Worm (Caenorhabditis elegans): Measurements from ENCODE around the gene R144.12.

- TF ChIP-seq sea-2 (GFP tag; IDR thresholded peaks at IDR 0.05) (no peak), ceh-40 (GFP tag; IDR thresholded peaks at IDR 0.05) (no peak), F57C9.4 (tag; optimal IDR thresholded peaks at IDR 0.05) (no peak), zfh-2 (GFP tag; conservative IDR thresholded peaks at IDR 0.05) (no peak), egrh-3 (GFP tag; IDR thresholded peaks at IDR 0.05) (no peak), mes-4 (tag; optimal IDR thresholded peaks at IDR 0.05) (no peak), lin-26 (GFP tag; IDR thresholded peaks at IDR 0.05) (no peak), snpc-3.4 (tag; optimal IDR thresholded peaks at IDR 0.05) (no peak), dpl-1 (GFP tag; optimal IDR thresholded peaks at IDR 0.05) (no peak), T26A5.8 (tag; optimal IDR thresholded peaks at IDR 0.05) (no peak), F57A8.1 (GFP tag; optimal IDR thresholded peaks at IDR 0.05) (no peak)
Measured at ce11 chrIII:5036158-5036557, 29.4 kb upstream of the R144.12 start, which contains the start of gene C45G9.6.
